Worm (Caenorhabditis elegans) whole organism, L4 larva: ENCODE data around the gene ZK856.4.

ENCODE experiments used
- F44E2.7 ChIP-seq: fragments of 200-800 bp; sonication (Bioruptor generic); IDR thresholded peaks from 2 replicates; pipeline ENCODE4 v2.1.2; 2022; ENCODE audit warnings: missing genetic modification characterization, missing compliant biosample characterization
- F49E8.2 ChIP-seq: sonication (generic microtip); optimal IDR thresholded peaks from 2 replicates; lab custom pipeline; 2016; ENCODE audit warnings: missing compliant biosample characterization, mild to moderate bottlenecking, missing genetic modification characterization, borderline replicate concordance
- T20F7.1 ChIP-seq: fragments of 200-800 bp; sonication (Bioruptor generic); optimal IDR thresholded peaks from 2 replicates; lab custom pipeline; 2018; ENCODE audit warnings: mild to moderate bottlenecking, missing genetic modification characterization, missing compliant biosample characterization
- T26A8.4 ChIP-seq: fragments of 200-800 bp; sonication (Bioruptor generic); IDR thresholded peaks from 2 replicates; pipeline ENCODE4 v1.3.6; 2022; ENCODE audit warnings: missing genetic modification characterization, missing compliant biosample characterization
- Y105C5A.15 ChIP-seq: fragments of 200-800 bp; sonication (Bioruptor generic); IDR thresholded peaks from 2 replicates; pipeline ENCODE4 v1.3.6; 2022; ENCODE audit warnings: missing genetic modification characterization, missing compliant biosample characterization
- Y75B8A.6 ChIP-seq: fragments of 200-800 bp; sonication (Bioruptor generic); IDR thresholded peaks from 2 replicates; pipeline ENCODE4 v1.3.6; 2022; ENCODE audit warnings: missing genetic modification reagents, missing genetic modification characterization, missing compliant biosample characterization
- aly-2 ChIP-seq: sonication (generic microtip); optimal IDR thresholded peaks from 2 replicates; lab custom pipeline; 2018; ENCODE audit warnings: missing biosample characterization, missing genetic modification characterization
- ceh-20 ChIP-seq: fragments of 200-800 bp; sonication (Bioruptor generic); IDR thresholded peaks from 2 replicates; pipeline ENCODE4 v1.3.6; 2022; ENCODE audit warnings: missing genetic modification reagents, missing genetic modification characterization, missing compliant biosample characterization
- ceh-28 ChIP-seq: fragments of 150-350 bp; optimal IDR thresholded peaks from 2 replicates; lab custom pipeline; 2014; ENCODE audit warnings: missing biosample characterization, missing genetic modification reagents, missing genetic modification characterization
- ceh-32 ChIP-seq: sonication (generic microtip); optimal IDR thresholded peaks from 2 replicates; lab custom pipeline; 2016; ENCODE audit warnings: mild to moderate bottlenecking, missing genetic modification characterization, missing compliant biosample characterization; ENCODE audit not compliant: poor library complexity
- ceh-44 ChIP-seq: fragments of 200-800 bp; sonication (Bioruptor generic); IDR thresholded peaks from 2 replicates; pipeline ENCODE4 v1.3.6; 2022; ENCODE audit warnings: missing genetic modification reagents, missing genetic modification characterization, missing compliant biosample characterization
- ceh-62 ChIP-seq: sonication (generic microtip); optimal IDR thresholded peaks from 2 replicates; lab custom pipeline; 2017; ENCODE audit warnings: missing biosample characterization, missing genetic modification characterization
- cey-2 ChIP-seq: sonication (generic microtip); optimal IDR thresholded peaks from 3 replicates; lab custom pipeline; 2017; ENCODE audit warnings: missing genetic modification characterization, mild to moderate bottlenecking, missing compliant biosample characterization, antibody characterized with exemption, borderline replicate concordance; ENCODE audit not compliant: insufficient read depth
- daf-16 ChIP-seq, 3 experiments: sonication (generic microtip); optimal IDR thresholded peaks; 2 replicates each; lab custom pipeline; 2016 to 2017; ENCODE audit warnings: missing genetic modification characterization in 3 of 3, missing genetic modification reagents in 3 of 3, mild to moderate bottlenecking in 2 of 3, missing compliant biosample characterization in 2 of 3, missing biosample characterization in 1 of 3, moderate library complexity in 1 of 3
- daf-19 ChIP-seq: fragments of 200-800 bp; sonication (Bioruptor generic); conservative IDR thresholded peaks from 2 replicates; pipeline ENCODE4 v1.3.6; 2022; ENCODE audit warnings: missing genetic modification characterization, missing compliant biosample characterization
- dmd-6 ChIP-seq: fragments of 200-800 bp; sonication (Bioruptor generic); IDR thresholded peaks from 2 replicates; pipeline ENCODE4 v1.3.6; 2022; ENCODE audit warnings: missing genetic modification reagents, missing genetic modification characterization, missing compliant biosample characterization
- dmd-8 ChIP-seq: fragments of 200-800 bp; sonication (Bioruptor generic); IDR thresholded peaks from 2 replicates; pipeline ENCODE4 v1.3.6; 2022; ENCODE audit warnings: missing genetic modification characterization, missing compliant biosample characterization
- dpl-1 ChIP-seq: fragments of 150-350 bp; optimal IDR thresholded peaks from 2 replicates; lab custom pipeline; 2014; ENCODE audit warnings: missing biosample characterization, missing genetic modification reagents, missing genetic modification characterization
- dve-1 ChIP-seq: sonication (generic microtip); optimal IDR thresholded peaks from 2 replicates; lab custom pipeline; 2017; ENCODE audit warnings: antibody characterized with exemption, mild to moderate bottlenecking, missing genetic modification characterization, missing compliant biosample characterization; ENCODE audit not compliant: insufficient read depth
- egl-27 ChIP-seq: sonication (generic microtip); optimal IDR thresholded peaks from 3 replicates; lab custom pipeline; 2017; ENCODE audit warnings: missing biosample characterization, missing genetic modification reagents, missing genetic modification characterization
- egl-43 ChIP-seq: fragments of 200-800 bp; sonication (Bioruptor generic); IDR thresholded peaks from 2 replicates; pipeline ENCODE4 v1.3.6; 2022; ENCODE audit warnings: missing genetic modification reagents, missing genetic modification characterization, missing compliant biosample characterization
- gei-8 ChIP-seq: fragments of 200-800 bp; sonication (Bioruptor generic); optimal IDR thresholded peaks from 2 replicates; lab custom pipeline; 2018; ENCODE audit warnings: mild to moderate bottlenecking, missing genetic modification characterization, missing compliant biosample characterization
- hlh-30 ChIP-seq: sonication (generic microtip); optimal IDR thresholded peaks from 2 replicates; lab custom pipeline; 2017; ENCODE audit warnings: antibody characterized with exemption, mild to moderate bottlenecking, missing genetic modification characterization, missing compliant biosample characterization; ENCODE audit not compliant: insufficient read depth
- lin-13 ChIP-seq: fragments of 150-350 bp; optimal IDR thresholded peaks from 2 replicates; lab custom pipeline; 2014; ENCODE audit warnings: missing biosample characterization, missing genetic modification reagents, missing genetic modification characterization
- lin-15B ChIP-seq: fragments of 150-350 bp; sonication (generic microtip); optimal IDR thresholded peaks from 3 replicates; lab custom pipeline; 2014; ENCODE audit warnings: missing biosample characterization, missing genetic modification characterization
- lin-29 ChIP-seq: fragments of 200-800 bp; sonication (Bioruptor generic); IDR thresholded peaks from 2 replicates; pipeline ENCODE4 v1.3.6; 2022; ENCODE audit warnings: missing genetic modification reagents, missing genetic modification characterization, missing compliant biosample characterization
- lin-38 ChIP-seq: fragments of 200-800 bp; sonication (Bioruptor generic); IDR thresholded peaks from 2 replicates; pipeline ENCODE4 v1.3.6; 2022; ENCODE audit warnings: missing genetic modification reagents, missing genetic modification characterization, missing compliant biosample characterization
- lir-3 ChIP-seq: sonication (generic microtip); optimal IDR thresholded peaks from 2 replicates; lab custom pipeline; 2016; ENCODE audit warnings: mild to moderate bottlenecking, missing genetic modification characterization, missing compliant biosample characterization
- lsy-2 ChIP-seq, 2 experiments: fragments of 150-350 bp in 1 of 2; sonication (generic microtip) in 1 of 2; optimal IDR thresholded peaks; 2 replicates each; lab custom pipeline; 2014 to 2017; ENCODE audit warnings: missing biosample characterization in 2 of 2, missing genetic modification characterization in 2 of 2
- mdl-1 ChIP-seq, 2 experiments: fragments of 150-350 bp in 1 of 2; sonication (generic microtip) in 1 of 2; optimal IDR thresholded peaks; 2 replicates each; lab custom pipeline; 2014 to 2017; ENCODE audit warnings: missing biosample characterization in 2 of 2, missing genetic modification characterization in 2 of 2
- mes-2 ChIP-seq: sonication (generic microtip); optimal IDR thresholded peaks from 2 replicates; lab custom pipeline; 2016; ENCODE audit warnings: missing genotype, mild to moderate bottlenecking, missing genetic modification characterization, missing compliant biosample characterization; ENCODE audit not compliant: poor library complexity, severe bottlenecking
- mxl-2 ChIP-seq: fragments of 200-800 bp; sonication (Bioruptor generic); conservative IDR thresholded peaks from 2 replicates; pipeline ENCODE4 v1.3.6; 2022; ENCODE audit warnings: missing genetic modification reagents, missing genetic modification characterization, missing compliant biosample characterization
- nhr-111 ChIP-seq: fragments of 200-800 bp; sonication (Bioruptor generic); optimal IDR thresholded peaks from 2 replicates; lab custom pipeline; 2018; ENCODE audit warnings: mild to moderate bottlenecking, missing genetic modification characterization, missing compliant biosample characterization
- nhr-237 ChIP-seq: sonication (generic microtip); optimal IDR thresholded peaks from 2 replicates; lab custom pipeline; 2017; ENCODE audit warnings: missing biosample characterization, missing genetic modification characterization
- nhr-28 ChIP-seq: fragments of 150-350 bp; optimal IDR thresholded peaks from 2 replicates; lab custom pipeline; 2014; ENCODE audit warnings: missing biosample characterization, missing genetic modification characterization
- pha-4 ChIP-seq, 2 experiments: fragments of 150-350 bp in 1 of 2; fragments of 200-800 bp in 1 of 2; sonication (Bioruptor generic) in 1 of 2; IDR thresholded peaks in 1 of 2; optimal IDR thresholded peaks in 1 of 2; 2 replicates each; pipeline versions ENCODE4 v1.3.6 to Lab custom; 2014 to 2022; ENCODE audit warnings: missing genetic modification characterization in 2 of 2, missing genetic modification reagents in 2 of 2, missing biosample characterization in 1 of 2, missing compliant biosample characterization in 1 of 2
- pqm-1 ChIP-seq: sonication (generic microtip); optimal IDR thresholded peaks from 2 replicates; lab custom pipeline; 2017; ENCODE audit warnings: missing biosample characterization, missing genetic modification characterization
- sdz-12 ChIP-seq: fragments of 200-800 bp; sonication (Bioruptor generic); optimal IDR thresholded peaks from 2 replicates; lab custom pipeline; 2018; ENCODE audit warnings: mild to moderate bottlenecking, missing genetic modification characterization, missing compliant biosample characterization
- snpc-1.2 ChIP-seq: fragments of 200-800 bp; sonication (Bioruptor generic); IDR thresholded peaks from 2 replicates; pipeline ENCODE4 v1.3.6; 2022; ENCODE audit warnings: missing genetic modification reagents, missing genetic modification characterization, missing compliant biosample characterization
- snpc-4 ChIP-seq: fragments of 150-350 bp; optimal IDR thresholded peaks from 2 replicates; lab custom pipeline; 2014; ENCODE audit warnings: missing biosample characterization, missing genetic modification characterization
- spr-1 ChIP-seq: sonication (generic microtip); optimal IDR thresholded peaks from 2 replicates; lab custom pipeline; 2016; ENCODE audit warnings: mild to moderate bottlenecking, missing genetic modification characterization, missing compliant biosample characterization
- spr-3 ChIP-seq: fragments of 200-800 bp; sonication (Bioruptor generic); optimal IDR thresholded peaks from 2 replicates; lab custom pipeline; 2018; ENCODE audit warnings: mild to moderate bottlenecking, missing genetic modification characterization, missing compliant biosample characterization
- tag-97 ChIP-seq: fragments of 200-800 bp; sonication (Bioruptor generic); IDR thresholded peaks from 2 replicates; pipeline ENCODE4 v1.3.6; 2022; ENCODE audit warnings: missing genetic modification characterization, missing compliant biosample characterization
- zag-1 ChIP-seq: fragments of 150-350 bp; optimal IDR thresholded peaks from 2 replicates; lab custom pipeline; 2014; ENCODE audit warnings: missing biosample characterization, missing genetic modification characterization
- zfp-3 ChIP-seq: fragments of 200-800 bp; sonication (Bioruptor generic); conservative IDR thresholded peaks from 2 replicates; pipeline ENCODE4 v1.3.6; 2022; ENCODE audit warnings: missing genetic modification reagents, missing genetic modification characterization, missing compliant biosample characterization
- zip-11 ChIP-seq: fragments of 200-800 bp; sonication (Bioruptor generic); IDR thresholded peaks from 2 replicates; pipeline ENCODE4 v1.3.6; 2022; ENCODE audit warnings: missing genetic modification characterization, missing compliant biosample characterization
- zip-2 ChIP-seq: fragments of 150-350 bp; optimal IDR thresholded peaks from 2 replicates; lab custom pipeline; 2014; ENCODE audit warnings: missing biosample characterization, missing genetic modification characterization
- ztf-11 ChIP-seq: fragments of 150-350 bp; optimal IDR thresholded peaks from 2 replicates; lab custom pipeline; 2014; ENCODE audit warnings: missing biosample characterization, missing genetic modification characterization

The ZK856.4 gene

DNA sequence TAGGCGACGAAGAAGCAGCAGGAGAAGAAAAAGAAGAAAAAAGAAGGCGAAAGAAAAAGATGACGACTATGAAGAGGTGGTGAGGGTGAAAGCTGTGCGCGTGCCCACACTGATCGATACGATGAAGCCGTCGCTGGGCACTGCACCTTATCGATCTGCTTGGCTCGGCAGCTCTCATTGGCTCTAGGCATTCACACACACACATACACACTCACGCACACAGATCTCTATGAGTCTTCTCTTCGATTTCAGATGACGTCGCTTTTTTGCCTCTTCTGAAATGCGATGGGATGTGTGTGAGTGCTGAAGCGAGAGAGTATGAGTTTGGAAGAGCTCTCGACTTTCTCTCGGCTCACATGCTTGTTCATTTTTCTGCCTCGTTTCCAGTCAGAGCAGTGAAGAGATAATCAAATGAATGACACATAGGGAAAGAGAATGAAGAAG is 8.4 kb upstream of the ZK856.4 start (continued):
- TF ChIP-seq daf-16 (GFP tag; optimal IDR thresholded peaks at IDR 0.05; lab: Kevin White, UChicago) (no peak), daf-16 (tag; optimal IDR thresholded peaks at IDR 0.05; lab: Kevin White, UChicago) (no peak), spr-1 (tag; lab: Kevin White, UChicago) (no peak), ceh-44 (GFP tag; lab: Robert Waterston, UW) (no peak)

- no peak for TF ChIP-seq ceh-32 (tag; lab: Kevin White, UChicago)
- TF ChIP-seq egl-27 (tag; lab: Kevin White, UChicago): no peak
- peak; percentile 27 for TF ChIP-seq dpl-1
- no peak for TF ChIP-seq pqm-1 (tag; lab: Kevin White, UChicago)
- no peak for TF ChIP-seq tag-97 (GFP tag; lab: Robert Waterston, UW)
- TF ChIP-seq nhr-237 (tag; lab: Kevin White, UChicago): no peak
- no peak for TF ChIP-seq dmd-8 (GFP tag; lab: Robert Waterston, UW)
- TF ChIP-seq T26A8.4: no peak
- TF ChIP-seq pha-4 (GFP tag; IDR thresholded peaks at IDR 0.05; lab: Robert Waterston, UW): no peak
- no peak for TF ChIP-seq pha-4 (tag; optimal IDR thresholded peaks at IDR 0.05; lab: Kevin White, UChicago)
- peak; percentile 64 for TF ChIP-seq hlh-30 (tag; lab: Kevin White, UChicago)
- no peak for TF ChIP-seq cey-2 (tag; lab: Kevin White, UChicago)
- TF ChIP-seq lin-29: no peak
- peak; percentile 51 for TF ChIP-seq T20F7.1 (GFP tag; lab: Kevin White, UChicago)
- TF ChIP-seq egl-43 (GFP tag; lab: Robert Waterston, UW): 0 out of 2 replicates have a peak, but pooled peaks have one; percentile 25
- no peak for TF ChIP-seq snpc-1.2
- peak in 1 of 2 experiments; percentile 64 for TF ChIP-seq lsy-2 (tag; optimal IDR thresholded peaks at IDR 0.05; lab: Kevin White, UChicago)
- no peak for TF ChIP-seq ceh-28
- no peak for TF ChIP-seq Y105C5A.15 (GFP tag; lab: Robert Waterston, UW)
- TF ChIP-seq dve-1 (tag; lab: Kevin White, UChicago): peak; percentile 60
- no peak for TF ChIP-seq ceh-62
- TF ChIP-seq mxl-2 (GFP tag; lab: Robert Waterston, UW): no peak
- TF ChIP-seq nhr-28 (tag; lab: Kevin White, UChicago): peak; percentile 40
- peak in 1 of 2 experiments; percentile 17 for TF ChIP-seq mdl-1 (tag; optimal IDR thresholded peaks at IDR 0.05; lab: Kevin White, UChicago)
- no peak for TF ChIP-seq F44E2.7 (GFP tag; lab: Robert Waterston, UW)
- no peak for TF ChIP-seq zip-2 (tag; lab: Kevin White, UChicago)
- TF ChIP-seq Y75B8A.6: no peak
- TF ChIP-seq lin-38 (GFP tag; lab: Robert Waterston, UW): peak; percentile 93
- TF ChIP-seq ceh-20 (GFP tag; lab: Robert Waterston, UW): no peak
- no peak for TF ChIP-seq lin-13
- TF ChIP-seq aly-2 (tag; lab: Kevin White, UChicago): no peak
- peak; percentile 32 for TF ChIP-seq zag-1 (tag; lab: Kevin White, UChicago)
- no peak for TF ChIP-seq F49E8.2 (tag; lab: Kevin White, UChicago)
- no peak for TF ChIP-seq lin-15B (tag; lab: Kevin White, UChicago)
- no peak for TF ChIP-seq ztf-11 (tag; lab: Kevin White, UChicago)
- no peak for TF ChIP-seq nhr-111 (GFP tag; lab: Kevin White, UChicago)
- no peak for TF ChIP-seq gei-8 (GFP tag; lab: Kevin White, UChicago)
- peak; percentile 16; the same call in 1 of the 2 replicates for TF ChIP-seq dmd-6
- no peak for TF ChIP-seq zip-11
- no peak for TF ChIP-seq sdz-12 (GFP tag; lab: Kevin White, UChicago)
- TF ChIP-seq mes-2 (tag; lab: Kevin White, UChicago): peak; percentile 38
- no peak for TF ChIP-seq daf-19 (GFP tag; lab: Robert Waterston, UW)
- no peak for TF ChIP-seq spr-3 (GFP tag; lab: Kevin White, UChicago)
- no peak for TF ChIP-seq zfp-3 (GFP tag; lab: Robert Waterston, UW)
- no peak for TF ChIP-seq snpc-4 (tag; lab: Kevin White, UChicago)
- TF ChIP-seq lir-3 (tag; lab: Kevin White, UChicago): no peak
These were observed 4.9 kb upstream of the ZK856.4 start for ce11 chrV:10178166-10178565.
